Worm (Caenorhabditis elegans) whole organism, mixed stage, embryonic: ENCODE measurements around the gene M03C11.1.

Experiments used
- elt-3 ChIP-seq: fragments of 150-350 bp; optimal IDR thresholded peaks from 2 replicates; lab custom pipeline; 2014; ENCODE audit warnings: missing biosample characterization, missing genetic modification characterization
- flh-1 ChIP-seq: fragments of 200-800 bp; sonication (Bioruptor generic); optimal IDR thresholded peaks from 2 replicates; lab custom pipeline; 2018; ENCODE audit warnings: mild to moderate bottlenecking, missing genetic modification characterization, moderate library complexity, missing compliant biosample characterization
- ham-2 ChIP-seq: fragments of 200-800 bp; sonication (Bioruptor generic); optimal IDR thresholded peaks from 2 replicates; lab custom pipeline; 2018; ENCODE audit warnings: mild to moderate bottlenecking, missing genetic modification characterization, missing compliant biosample characterization
- lin-13 ChIP-seq: fragments of 150-350 bp; optimal IDR thresholded peaks from 2 replicates; lab custom pipeline; 2014; ENCODE audit warnings: missing biosample characterization, missing genetic modification characterization
- mls-2 ChIP-seq: sonication (generic microtip); optimal IDR thresholded peaks from 2 replicates; lab custom pipeline; 2016; ENCODE audit warnings: mild to moderate bottlenecking, missing genetic modification characterization, moderate library complexity, missing compliant biosample characterization
- nhr-12 ChIP-seq: fragments of 150-350 bp; optimal IDR thresholded peaks from 2 replicates; lab custom pipeline; 2014; ENCODE audit warnings: missing biosample characterization, missing genetic modification characterization
- nhr-237 ChIP-seq: fragments of 150-350 bp; optimal IDR thresholded peaks from 2 replicates; lab custom pipeline; 2014; ENCODE audit warnings: missing biosample characterization, missing genetic modification characterization
- nhr-28 ChIP-seq: fragments of 150-350 bp; optimal IDR thresholded peaks from 2 replicates; lab custom pipeline; 2014; ENCODE audit warnings: missing biosample characterization, missing genetic modification characterization
- nhr-76 ChIP-seq: sonication (generic microtip); optimal IDR thresholded peaks from 2 replicates; lab custom pipeline; 2017; ENCODE audit warnings: missing biosample characterization, missing genetic modification characterization
- pha-4 ChIP-seq: fragments of 150-350 bp; optimal IDR thresholded peaks from 2 replicates; lab custom pipeline; 2018; ENCODE audit warnings: missing biosample characterization, missing genetic modification reagents, missing genetic modification characterization
- snpc-4 ChIP-seq: fragments of 150-350 bp; optimal IDR thresholded peaks from 2 replicates; lab custom pipeline; 2014; ENCODE audit warnings: missing biosample characterization, missing genetic modification characterization
- unc-39 ChIP-seq: fragments of 150-350 bp; optimal IDR thresholded peaks from 2 replicates; lab custom pipeline; 2014; ENCODE audit warnings: missing biosample characterization, missing genetic modification characterization
- unc-62 ChIP-seq: fragments of 150-350 bp; optimal IDR thresholded peaks from 2 replicates; lab custom pipeline; 2014; ENCODE audit warnings: missing biosample characterization, missing genetic modification reagents, missing genetic modification characterization
- zip-8 ChIP-seq: fragments of 150-350 bp; optimal IDR thresholded peaks from 2 replicates; lab custom pipeline; 2014; ENCODE audit warnings: missing biosample characterization, missing genetic modification characterization

- no peak for TF ChIP-seq snpc-4 (tag; lab: Kevin White, UChicago)
- no peak for TF ChIP-seq lin-13
- no peak for TF ChIP-seq nhr-237 (tag; lab: Kevin White, UChicago)
- TF ChIP-seq mls-2 (tag; lab: Kevin White, UChicago): no peak
- TF ChIP-seq elt-3: no peak
- TF ChIP-seq nhr-12 (tag; lab: Kevin White, UChicago): no peak
- TF ChIP-seq unc-62 (GFP tag; lab: Kevin White, UChicago): no peak
- TF ChIP-seq flh-1 (GFP tag; lab: Kevin White, UChicago): no peak
- TF ChIP-seq zip-8 (tag; lab: Kevin White, UChicago): no peak
- no peak for TF ChIP-seq ham-2 (GFP tag; lab: Kevin White, UChicago)
- TF ChIP-seq pha-4 (tag; lab: Kevin White, UChicago): no peak
- TF ChIP-seq nhr-28: no peak
- TF ChIP-seq unc-39 (tag; lab: Kevin White, UChicago): no peak
- TF ChIP-seq nhr-76 (tag; lab: Kevin White, UChicago): no peak
Measured at ce11 chrIII:10373845-10374244, 22.0 kb downstream of the M03C11.1 start.
